Fruit fly (Drosophila melanogaster): Measurements from ENCODE around the gene Cyp12e1.

The Cyp12e1 gene

DNA sequence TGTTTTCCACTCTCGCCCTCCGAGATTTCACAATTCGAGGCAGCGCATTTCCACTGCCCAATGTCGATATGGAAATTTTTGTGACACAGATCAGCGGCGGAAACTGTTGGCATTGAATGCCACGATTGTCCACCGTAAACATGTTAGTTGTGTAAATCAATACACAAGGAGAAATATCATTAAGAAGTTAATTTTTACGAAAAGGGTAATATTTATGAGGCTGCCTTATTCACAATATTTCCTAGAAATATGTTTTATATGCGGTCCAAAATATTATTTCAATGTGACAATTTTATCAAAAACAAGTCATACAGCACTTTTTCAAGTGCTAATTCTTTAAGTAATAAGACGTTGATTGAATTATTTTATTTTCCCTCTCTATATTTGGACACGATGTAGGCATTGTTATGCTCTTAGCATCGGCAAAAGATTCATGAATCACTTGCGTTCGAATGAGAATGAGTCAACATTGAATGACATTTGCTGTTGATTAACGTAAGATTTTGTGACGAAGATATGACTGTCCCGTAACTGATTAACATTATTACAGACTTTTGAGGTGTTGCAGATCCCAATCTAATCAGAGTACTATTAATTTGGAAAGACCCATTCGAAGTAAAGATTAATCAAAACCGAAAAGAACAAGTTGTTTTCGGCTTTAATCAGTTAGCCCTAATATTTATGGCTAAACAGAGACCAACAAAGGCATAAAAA, 40.8 kb upstream of the Cyp12e1 start (continued):
- no peak for TF ChIP-seq knrl (GFP tag; IDR thresholded peaks at IDR 0.05; ENCODE audit: partially characterized antibody)
- TF ChIP-seq emc (GFP tag; optimal IDR thresholded peaks at IDR 0.05), result peak; percentile 71
- peak; percentile 92 for TF ChIP-seq Atf6 (GFP tag; IDR thresholded peaks at IDR 0.05)
- no peak for TF ChIP-seq CG9876 (GFP tag; optimal IDR thresholded peaks at IDR 0.05)
- TF ChIP-seq Bgb (GFP tag; IDR thresholded peaks at IDR 0.05; ENCODE audit: partially characterized antibody), result no peak
- peak; percentile 86 for TF ChIP-seq CG17361 (GFP tag; IDR thresholded peaks at IDR 0.05)
- peak; percentile 70 for TF ChIP-seq CG10462 (GFP tag; optimal IDR thresholded peaks at IDR 0.05)
- TF ChIP-seq CG17612 (GFP tag; IDR thresholded peaks at IDR 0.05), result peak; percentile 14; the same call in 1 of the 2 replicates
- peak; percentile 48 for TF ChIP-seq Dad (GFP tag; optimal IDR thresholded peaks at IDR 0.05)
- TF ChIP-seq CG10274 (GFP tag; optimal IDR thresholded peaks at IDR 0.05), result no peak
- TF ChIP-seq yki (optimal IDR thresholded peaks at IDR 0.05), result no peak
- peak; percentile 72 for TF ChIP-seq wor (GFP tag; IDR thresholded peaks at IDR 0.05)
- peak; percentile 71; the same call in 1 of the 4 replicates for TF ChIP-seq chinmo (GFP tag; IDR thresholded peaks at IDR 0.05; ENCODE audit: partially characterized antibody)
- peak; percentile 85 for TF ChIP-seq CG10209 (GFP tag; optimal IDR thresholded peaks at IDR 0.05)
- peak; percentile 89 for TF ChIP-seq oc (tag; optimal IDR thresholded peaks at IDR 0.05)
- no peak for TF ChIP-seq tll (GFP tag; optimal IDR thresholded peaks at IDR 0.05)
- no peak for TF ChIP-seq gsb-n (tag; optimal IDR thresholded peaks at IDR 0.05)
- peak; percentile 50; the same call in 1 of the 2 replicates for TF ChIP-seq cas (GFP tag; IDR thresholded peaks at IDR 0.05)
- peak; percentile 23 for TF ChIP-seq NC2β (GFP tag; optimal IDR thresholded peaks at IDR 0.05)
- no peak for TF ChIP-seq Elba2 (GFP tag; optimal IDR thresholded peaks at IDR 0.05)
- peak; percentile 86 for TF ChIP-seq Ets65A (GFP tag)
- peak; percentile 90 for TF ChIP-seq Ptx1 (GFP tag; IDR thresholded peaks at IDR 0.05)
- peak; percentile 75 for TF ChIP-seq ind (GFP tag; optimal IDR thresholded peaks at IDR 0.05)
- no peak for TF ChIP-seq CG6272 (GFP tag; IDR thresholded peaks at IDR 0.05)
- TF ChIP-seq hkb (optimal IDR thresholded peaks at IDR 0.05), result no peak
- peak; percentile 92 for TF ChIP-seq hkb (GFP tag; IDR thresholded peaks at IDR 0.05)
- peak; percentile 60 for TF ChIP-seq CG1233 (GFP tag; optimal IDR thresholded peaks at IDR 0.05)
- TF ChIP-seq CG31388 (GFP tag; optimal IDR thresholded peaks at IDR 0.05), result peak; percentile 46
- TF ChIP-seq nerfin-2 (GFP tag; IDR thresholded peaks at IDR 0.05; ENCODE audit: partially characterized antibody), result no peak
- TF ChIP-seq Nf-YC (tag; optimal IDR thresholded peaks at IDR 0.05), result peak; percentile 55
- peak; percentile 84 for TF ChIP-seq B-H1 (GFP tag; IDR thresholded peaks at IDR 0.05)
- peak; percentile 58 for TF ChIP-seq pum (GFP tag; optimal IDR thresholded peaks at IDR 0.05)
- TF ChIP-seq CG1647 (GFP tag; optimal IDR thresholded peaks at IDR 0.05), result peak; percentile 52
- TF ChIP-seq CG2678 (tag; optimal IDR thresholded peaks at IDR 0.05), result peak; percentile 90
- no peak for TF ChIP-seq Dip2 (GFP tag; IDR thresholded peaks at IDR 0.05)
- no peak for TF ChIP-seq amos (GFP tag; IDR thresholded peaks at IDR 0.05; ENCODE audit: partially characterized antibody)
- TF ChIP-seq CG13424 (tag; optimal IDR thresholded peaks at IDR 0.05), result peak; percentile 90
- peak; percentile 14 to 93 for TF ChIP-seq Hr51 (GFP tag; optimal IDR thresholded peaks at IDR 0.05)
- peak; percentile 73 for TF ChIP-seq CG8388 (GFP tag; optimal IDR thresholded peaks at IDR 0.05)
- no peak for TF ChIP-seq GATAe (GFP tag; conservative IDR thresholded peaks at IDR 0.05)
- TF ChIP-seq cwo (GFP tag; optimal IDR thresholded peaks at IDR 0.05), result no peak
- TF ChIP-seq tx (GFP tag; optimal IDR thresholded peaks at IDR 0.05), result peak; percentile 65
- peak; percentile 62 for TF ChIP-seq CG1602 (GFP tag; optimal IDR thresholded peaks at IDR 0.05)
- no peak for TF ChIP-seq tup (GFP tag; optimal IDR thresholded peaks at IDR 0.05)
- no peak for TF ChIP-seq Scr (GFP tag; IDR thresholded peaks at IDR 0.05; ENCODE audit: partially characterized antibody)
- TF ChIP-seq sob (GFP tag; IDR thresholded peaks at IDR 0.05), result peak; percentile 90
- TF ChIP-seq CG14860 (GFP tag; IDR thresholded peaks at IDR 0.05; ENCODE audit: partially characterized antibody), result no peak
- peak; percentile 93 for TF ChIP-seq CG14014 (GFP tag; IDR thresholded peaks at IDR 0.05)
- TF ChIP-seq Bdp1 (GFP tag; optimal IDR thresholded peaks at IDR 0.05), result no peak
- peak; percentile 92 for TF ChIP-seq Sox102F (GFP tag; optimal IDR thresholded peaks at IDR 0.05)

All from whole organism, embryonic.